Fruit fly (Drosophila melanogaster): ENCODE results near the gene Rbsn-5.

Rbsn-5 gene

dm6 chr2L:8162307-8163024 is 2.8 kb downstream of the Rbsn-5 start, which contains the start of gene Acbp1 (continued):
- TF ChIP-seq Dip2 (GFP tag; IDR thresholded peaks at IDR 0.05): no peak
- peak; percentile 94 for TF ChIP-seq CG4707 (GFP tag; optimal IDR thresholded peaks at IDR 0.05)
- TF ChIP-seq chinmo (GFP tag; IDR thresholded peaks at IDR 0.05; ENCODE audit: partially characterized antibody): peak; percentile 57; the same call in 1 of the 4 replicates
- peak; percentile 95 for TF ChIP-seq trem (tag; optimal IDR thresholded peaks at IDR 0.05)
- TF ChIP-seq zen2 (GFP tag; IDR thresholded peaks at IDR 0.05; ENCODE audit: partially characterized antibody): peak; percentile 74; the same call in 2 of the 3 replicates
- peak; percentile 75 for TF ChIP-seq CG14965 (GFP tag; optimal IDR thresholded peaks at IDR 0.05; ENCODE audit: borderline replicate concordance)
- TF ChIP-seq CG6854 (GFP tag; optimal IDR thresholded peaks at IDR 0.05): peak; percentile 99
- peak; percentile 99 for TF ChIP-seq odd (GFP tag; optimal IDR thresholded peaks at IDR 0.05)
- no peak for TF ChIP-seq fru (optimal IDR thresholded peaks at IDR 0.05)
- TF ChIP-seq CG8359 (GFP tag; optimal IDR thresholded peaks at IDR 0.05; ENCODE audit: borderline replicate concordance): peak; percentile 89
- peak in 1 of 2 experiments; percentile 99 for TF ChIP-seq Eip74EF (GFP tag; optimal IDR thresholded peaks at IDR 0.05)
- TF ChIP-seq CG10959 (GFP tag; IDR thresholded peaks at IDR 0.05): peak; percentile 79
- TF ChIP-seq Oaz (GFP tag; IDR thresholded peaks at IDR 0.05): peak; percentile 76
- TF ChIP-seq MTF-1 (GFP tag; optimal IDR thresholded peaks at IDR 0.05; ENCODE audit: borderline replicate concordance): peak; percentile 88
- peak; percentile 95 for TF ChIP-seq caup (GFP tag; optimal IDR thresholded peaks at IDR 0.05; ENCODE audit: severe bottlenecking)
- TF ChIP-seq fd64A (GFP tag; optimal IDR thresholded peaks at IDR 0.05): peak; percentile 95
- peak; percentile 94 for TF ChIP-seq CG12744 (GFP tag; optimal IDR thresholded peaks at IDR 0.05)
- peak; percentile 88 for TF ChIP-seq CG8281 (tag; optimal IDR thresholded peaks at IDR 0.05)
- TF ChIP-seq CG11560 (tag; IDR thresholded peaks at IDR 0.05): peak; percentile 80
- peak; percentile 56 for TF ChIP-seq Sin3A (optimal IDR thresholded peaks at IDR 0.05)
- TF ChIP-seq CG32532 (GFP tag; IDR thresholded peaks at IDR 0.05): peak; percentile 93
- TF ChIP-seq B-H2 (GFP tag; optimal IDR thresholded peaks at IDR 0.05): peak; percentile 97
- peak; percentile 87 for TF ChIP-seq al (GFP tag; IDR thresholded peaks at IDR 0.05)
- peak; percentile 86 for TF ChIP-seq Dll (GFP tag; IDR thresholded peaks at IDR 0.05; ENCODE audit: partially characterized antibody)
- TF ChIP-seq pho (GFP tag; optimal IDR thresholded peaks at IDR 0.05): peak; percentile 97
- peak; percentile 78 for TF ChIP-seq CG5953 (GFP tag; IDR thresholded peaks at IDR 0.05)
- peak; percentile 93 for TF ChIP-seq CG9437 (GFP tag; optimal IDR thresholded peaks at IDR 0.05)
- TF ChIP-seq Ptx1 (GFP tag; IDR thresholded peaks at IDR 0.05): peak; percentile 93
- peak; percentile 94 for TF ChIP-seq Dek (tag; optimal IDR thresholded peaks at IDR 0.05)
- peak; percentile 93 for TF ChIP-seq CG5180 (GFP tag; optimal IDR thresholded peaks at IDR 0.05)
- TF ChIP-seq dm (GFP tag; optimal IDR thresholded peaks at IDR 0.05): peak; percentile 91
- TF ChIP-seq CG2712 (tag; optimal IDR thresholded peaks at IDR 0.05): peak; percentile 99
- peak; percentile 90 for TF ChIP-seq Mrtf (GFP tag; IDR thresholded peaks at IDR 0.05)
- TF ChIP-seq Lim3 (GFP tag; IDR thresholded peaks at IDR 0.05): peak; percentile 69
- peak; percentile 92 for TF ChIP-seq Bteb2 (GFP tag; optimal IDR thresholded peaks at IDR 0.05)
- peak; percentile 99 for TF ChIP-seq CG18599 (GFP tag; optimal IDR thresholded peaks at IDR 0.05)
- TF ChIP-seq croc (GFP tag; conservative IDR thresholded peaks at IDR 0.05): peak; percentile 78
- TF ChIP-seq bbx (GFP tag; IDR thresholded peaks at IDR 0.05; ENCODE audit: partially characterized antibody): peak; percentile 79
- TF ChIP-seq az2 (GFP tag; optimal IDR thresholded peaks at IDR 0.05): peak; percentile 94
- peak; percentile 75 for TF ChIP-seq Taf1 (GFP tag; IDR thresholded peaks at IDR 0.05)
- peak; percentile 99 for TF ChIP-seq CG12219 (GFP tag; optimal IDR thresholded peaks at IDR 0.05)
- TF ChIP-seq CG17829 (tag; optimal IDR thresholded peaks at IDR 0.05): peak; percentile 99
- TF ChIP-seq lov (optimal IDR thresholded peaks at IDR 0.05): no peak
- TF ChIP-seq lov (GFP tag; IDR thresholded peaks at IDR 0.05): peak; percentile 76
- peak; percentile 64 for TF ChIP-seq inv (GFP tag; IDR thresholded peaks at IDR 0.05; ENCODE audit: partially characterized antibody)
- TF ChIP-seq CG17385 (GFP tag; optimal IDR thresholded peaks at IDR 0.05): peak; percentile 95
- peak; percentile 89 for TF ChIP-seq CG11398 (GFP tag; optimal IDR thresholded peaks at IDR 0.05)
- TF ChIP-seq run (tag; optimal IDR thresholded peaks at IDR 0.05): peak; percentile 98
- TF ChIP-seq CG9797 (GFP tag; optimal IDR thresholded peaks at IDR 0.05): peak; percentile 89

Measured in whole organism, embryonic.